Fruit fly (Drosophila melanogaster): Measurements from ENCODE around the gene CAHbeta.

DNA sequence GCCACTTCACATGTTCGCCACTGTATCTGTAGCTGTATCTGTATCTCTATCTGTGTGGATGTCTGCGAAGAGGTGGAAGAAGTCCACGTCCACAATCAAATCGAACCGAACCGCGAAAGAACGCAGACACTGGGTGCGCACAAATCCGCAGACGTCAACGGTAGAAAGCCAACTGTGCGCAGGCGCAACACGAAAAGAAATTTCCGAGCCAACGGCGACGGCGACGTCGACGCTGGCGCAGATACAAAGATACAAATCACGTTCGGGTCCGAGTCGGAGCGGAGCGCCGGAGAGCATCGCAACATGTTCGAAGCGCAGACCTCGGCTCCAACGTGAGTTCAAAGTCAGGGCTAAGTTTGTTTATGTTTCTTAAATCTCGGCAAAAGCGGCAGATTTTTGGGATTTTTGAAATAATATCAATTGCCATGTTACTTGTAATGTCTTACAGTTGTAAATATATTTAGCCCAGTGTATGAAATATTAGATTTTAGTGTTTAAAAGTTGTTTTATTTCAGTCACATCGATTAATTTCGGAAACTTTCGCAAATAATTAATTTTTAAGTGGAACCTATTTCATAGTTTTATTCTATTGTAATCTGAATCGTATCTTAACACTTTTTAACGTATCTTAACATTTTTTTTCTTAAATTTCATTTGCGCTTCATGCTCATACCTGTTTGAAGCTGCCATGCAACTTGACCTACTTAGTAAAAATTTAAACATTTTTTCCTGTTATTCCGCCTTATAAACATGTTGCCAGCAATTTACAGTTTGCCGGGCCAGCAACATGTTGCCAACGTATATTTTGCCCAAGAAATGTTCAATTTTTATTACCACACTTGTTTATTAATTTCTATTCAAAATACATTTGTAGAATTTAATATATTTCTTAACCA lies 17.6 kb upstream of the CAHbeta start, which contains the start of gene ich:
- TF ChIP-seq psq (optimal IDR thresholded peaks at IDR 0.05) (no peak), Sin3A (optimal IDR thresholded peaks at IDR 0.05) (no peak), ttk (optimal IDR thresholded peaks at IDR 0.05) (no peak), h (optimal IDR thresholded peaks at IDR 0.05) (no peak), Myc (optimal IDR thresholded peaks at IDR 0.05) (no peak)
